Fruit fly (Drosophila melanogaster) whole organism, embryonic: ENCODE measurements around the gene sun.

Experiments used
- Atf-2 ChIP-seq: fragments of 200-800 bp; sonication (Bioruptor generic); optimal IDR thresholded peaks from 2 replicates; lab custom pipeline; 2016; ENCODE audit warnings: missing biosample characterization, missing genetic modification characterization
- BEAF-32 ChIP-seq: fragments of 200-800 bp; sonication (Bioruptor generic); optimal IDR thresholded peaks from 3 replicates; lab custom pipeline; 2017; ENCODE audit warnings: missing biosample characterization, missing genetic modification characterization, mild to moderate bottlenecking, moderate library complexity, missing genetic modification reagents
- CG11723 ChIP-seq: fragments of 200-800 bp; sonication (Bioruptor generic); optimal IDR thresholded peaks from 2 replicates; lab custom pipeline; 2017; ENCODE audit warnings: missing biosample characterization, mild to moderate bottlenecking, missing genetic modification characterization
- CG12155 ChIP-seq: fragments of 200-800 bp; sonication (Bioruptor generic); optimal IDR thresholded peaks from 3 replicates; lab custom pipeline; 2016; ENCODE audit warnings: missing biosample characterization, missing genetic modification characterization
- CG12236 ChIP-seq: fragments of 200-800 bp; sonication (Bioruptor generic); optimal IDR thresholded peaks from 2 replicates; lab custom pipeline; 2016; ENCODE audit warnings: missing biosample characterization, missing genetic modification characterization
- CG12769 ChIP-seq: fragments of 200-800 bp; sonication (Bioruptor generic); optimal IDR thresholded peaks from 2 replicates; lab custom pipeline; 2019; ENCODE audit warnings: missing biosample characterization, mild to moderate bottlenecking, missing genetic modification characterization, moderate library complexity
- CG17186 ChIP-seq: fragments of 200-800 bp; sonication (Bioruptor generic); optimal IDR thresholded peaks from 3 replicates; lab custom pipeline; 2017; ENCODE audit warnings: missing biosample characterization, missing genetic modification reagents, missing genetic modification characterization
- CG17802 ChIP-seq: fragments of 200-800 bp; sonication (Bioruptor generic); optimal IDR thresholded peaks from 2 replicates; lab custom pipeline; 2018; ENCODE audit warnings: missing biosample characterization, mild to moderate bottlenecking, missing genetic modification characterization, moderate library complexity
- CG18011 ChIP-seq: fragments of 200-800 bp; sonication (Bioruptor generic); optimal IDR thresholded peaks from 2 replicates; lab custom pipeline; 2017; ENCODE audit warnings: missing biosample characterization, missing genetic modification characterization, mild to moderate bottlenecking, moderate library complexity, missing genotype
- CG2712 ChIP-seq: fragments of 200-800 bp; optimal IDR thresholded peaks from 3 replicates; lab custom pipeline; 2019; ENCODE audit warnings: missing biosample characterization, mild to moderate bottlenecking, missing genetic modification characterization, moderate library complexity
- CG3281 ChIP-seq: fragments of 200-800 bp; sonication (Bioruptor generic); optimal IDR thresholded peaks from 3 replicates; lab custom pipeline; 2017; ENCODE audit warnings: missing biosample characterization, mild to moderate bottlenecking, missing genetic modification characterization
- CG33213 ChIP-seq: fragments of 200-800 bp; sonication (Bioruptor generic); optimal IDR thresholded peaks from 3 replicates; lab custom pipeline; 2016; ENCODE audit warnings: missing biosample characterization, missing genetic modification characterization
- CG4328 ChIP-seq: fragments of 200-800 bp; sonication (Bioruptor generic); optimal IDR thresholded peaks from 3 replicates; lab custom pipeline; 2017; ENCODE audit warnings: missing biosample characterization, missing genetic modification reagents, missing genetic modification characterization
- CG4424 ChIP-seq: fragments of 200-800 bp; sonication (Bioruptor generic); optimal IDR thresholded peaks from 3 replicates; lab custom pipeline; 2016; ENCODE audit warnings: missing biosample characterization, missing genetic modification characterization
- CG6254 ChIP-seq: fragments of 200-800 bp; sonication (Bioruptor generic); optimal IDR thresholded peaks from 3 replicates; lab custom pipeline; 2017; ENCODE audit warnings: mild to moderate bottlenecking, missing biosample characterization, missing genetic modification reagents, missing genetic modification characterization
- CG6813 ChIP-seq: fragments of 200-800 bp; sonication (Bioruptor generic); optimal IDR thresholded peaks from 2 replicates; lab custom pipeline; 2017; ENCODE audit warnings: missing biosample characterization, missing genetic modification characterization, mild to moderate bottlenecking, moderate library complexity, missing genetic modification reagents
- CG7745 ChIP-seq: fragments of 200-800 bp; sonication (Bioruptor generic); optimal IDR thresholded peaks from 2 replicates; lab custom pipeline; 2018; ENCODE audit warnings: missing biosample characterization, mild to moderate bottlenecking, missing genetic modification characterization, moderate library complexity
- CG7987 ChIP-seq: fragments of 200-800 bp; sonication (Bioruptor generic); optimal IDR thresholded peaks from 2 replicates; lab custom pipeline; 2018; ENCODE audit warnings: missing biosample characterization, mild to moderate bottlenecking, missing genetic modification characterization, moderate library complexity
- CG8089 ChIP-seq: fragments of 200-800 bp; sonication (Bioruptor generic); optimal IDR thresholded peaks from 3 replicates; lab custom pipeline; 2016; ENCODE audit warnings: missing biosample characterization, missing genetic modification characterization
- CkIIα-i1 ChIP-seq: fragments of 200-800 bp; sonication (Bioruptor generic); IDR thresholded peaks from 2 replicates; pipeline ENCODE4 v1.3.6; 2022; ENCODE audit warnings: missing biosample characterization, missing genetic modification characterization
- Dip3 ChIP-seq: fragments of 200-800 bp; sonication (Bioruptor generic); optimal IDR thresholded peaks from 3 replicates; lab custom pipeline; 2016; ENCODE audit warnings: missing biosample characterization, missing genetic modification characterization
- Dp ChIP-seq: fragments of 200-800 bp; sonication (Bioruptor generic); optimal IDR thresholded peaks from 2 replicates; lab custom pipeline; 2018; ENCODE audit warnings: missing biosample characterization, mild to moderate bottlenecking, missing genetic modification characterization, moderate library complexity
- Ets97D ChIP-seq: fragments of 200-800 bp; sonication (Bioruptor generic); optimal IDR thresholded peaks from 3 replicates; lab custom pipeline; 2016; ENCODE audit warnings: missing biosample characterization, missing genetic modification characterization
- GATAe ChIP-seq: fragments of 200-800 bp; sonication (Bioruptor generic); conservative IDR thresholded peaks from 2 replicates; pipeline ENCODE4 v1.3.6; 2022; ENCODE audit warnings: missing biosample characterization, missing genetic modification characterization
- Lhr ChIP-seq: fragments of 200-800 bp; sonication (Bioruptor generic); optimal IDR thresholded peaks from 3 replicates; lab custom pipeline; 2017; ENCODE audit warnings: mild to moderate bottlenecking, missing biosample characterization, missing genetic modification reagents, missing genetic modification characterization
- Med ChIP-seq: fragments of 200-800 bp; sonication (Bioruptor generic); peaks from one replicate; lab custom pipeline; 2016; ENCODE audit warnings: missing biosample characterization, missing genetic modification characterization, mild to moderate bottlenecking, inconsistent platforms, moderate library complexity
- Nf-YA ChIP-seq: fragments of 200-800 bp; sonication (Bioruptor generic); IDR thresholded peaks from 2 replicates; pipeline ENCODE4 v1.3.6; 2022; ENCODE audit warnings: missing biosample characterization, missing genetic modification characterization
- Poxn ChIP-seq: fragments of 200-800 bp; sonication (Bioruptor generic); IDR thresholded peaks from 2 replicates; pipeline ENCODE4 v1.3.6; 2022; ENCODE audit warnings: missing biosample characterization, missing genetic modification characterization
- Sin3A ChIP-seq: fragments of >200 bp; optimal IDR thresholded peaks from 2 replicates; lab custom pipeline; 2018
- croc ChIP-seq: fragments of 200-800 bp; sonication (Bioruptor generic); conservative IDR thresholded peaks from 3 replicates; pipeline ENCODE4 v1.3.6; 2022; ENCODE audit warnings: missing biosample characterization, missing genetic modification characterization
- dmrt11E ChIP-seq: fragments of 200-800 bp; sonication (Bioruptor generic); optimal IDR thresholded peaks from 3 replicates; lab custom pipeline; 2018; ENCODE audit warnings: missing biosample characterization, mild to moderate bottlenecking, missing genetic modification characterization, moderate library complexity
- fru ChIP-seq: fragments of >200 bp; optimal IDR thresholded peaks from 2 replicates; lab custom pipeline; 2017
- h ChIP-seq: fragments of >200 bp; optimal IDR thresholded peaks from 2 replicates; lab custom pipeline; 2017
- hbn ChIP-seq: fragments of 200-800 bp; sonication (Bioruptor generic); IDR thresholded peaks from 2 replicates; pipeline ENCODE4 v1.3.6; 2022; ENCODE audit warnings: missing biosample characterization, missing genetic modification characterization; ENCODE audit not compliant: partially characterized antibody
- kah ChIP-seq: fragments of 200-800 bp; sonication (Bioruptor generic); optimal IDR thresholded peaks from 2 replicates; lab custom pipeline; 2018; ENCODE audit warnings: missing biosample characterization, mild to moderate bottlenecking, missing genetic modification characterization
- lola ChIP-seq, 3 experiments: fragments of >200 bp in 2 of 3; fragments of 200-800 bp in 1 of 3; sonication (Bioruptor generic) in 1 of 3; optimal IDR thresholded peaks; 2 replicates each; lab custom pipeline; 2017 to 2019; ENCODE audit warnings: missing biosample characterization in 3 of 3, missing genetic modification characterization in 3 of 3, mild to moderate bottlenecking in 1 of 3, moderate library complexity in 1 of 3
- mld ChIP-seq: fragments of 200-800 bp; sonication (Bioruptor generic); IDR thresholded peaks from 3 replicates; pipeline ENCODE4 v1.3.6; 2022; ENCODE audit warnings: missing biosample characterization, missing genetic modification characterization; ENCODE audit not compliant: partially characterized antibody
- oc ChIP-seq: fragments of 200-800 bp; sonication (Bioruptor generic); optimal IDR thresholded peaks from 2 replicates; lab custom pipeline; 2018; ENCODE audit warnings: missing biosample characterization, mild to moderate bottlenecking, missing genetic modification characterization, moderate library complexity
- rib ChIP-seq: fragments of 200-800 bp; sonication (Bioruptor generic); IDR thresholded peaks from 2 replicates; pipeline ENCODE4 v1.3.6; 2022; ENCODE audit warnings: missing biosample characterization, missing genetic modification characterization
- ro ChIP-seq: fragments of 200-800 bp; sonication (Bioruptor generic); IDR thresholded peaks from 2 replicates; pipeline ENCODE4 v1.3.6; 2022; ENCODE audit warnings: missing biosample characterization, missing genetic modification characterization
- sc ChIP-seq, 3 experiments: fragments of >200 bp in 2 of 3; fragments of 200-800 bp in 1 of 3; sonication (Bioruptor generic) in 1 of 3; optimal IDR thresholded peaks; 2 replicates in 2 of 3; 3 replicates in 1 of 3; lab custom pipeline; 2017; ENCODE audit warnings: mild to moderate bottlenecking in 1 of 3, missing biosample characterization in 1 of 3, missing genetic modification characterization in 1 of 3, missing genetic modification reagents in 1 of 3
- scrt ChIP-seq: fragments of 200-800 bp; sonication (Bioruptor generic); optimal IDR thresholded peaks from 2 replicates; lab custom pipeline; 2018; ENCODE audit warnings: missing biosample characterization, mild to moderate bottlenecking, missing genetic modification characterization, moderate library complexity
- sob ChIP-seq: fragments of 200-800 bp; sonication (Bioruptor generic); IDR thresholded peaks from 2 replicates; pipeline ENCODE4 v1.3.6; 2022; ENCODE audit warnings: missing biosample characterization, missing genetic modification characterization
- sug ChIP-seq: fragments of 200-800 bp; optimal IDR thresholded peaks from 2 replicates; lab custom pipeline; 2019; ENCODE audit warnings: missing biosample characterization, mild to moderate bottlenecking, missing genetic modification characterization, moderate library complexity
- tll ChIP-seq, 2 experiments: fragments of 200-800 bp in 1 of 2; fragments of >200 bp in 1 of 2; sonication (Bioruptor generic) in 1 of 2; optimal IDR thresholded peaks; 2 replicates each; lab custom pipeline; 2017 to 2019; ENCODE audit warnings: missing biosample characterization in 2 of 2, missing genetic modification characterization in 2 of 2, mild to moderate bottlenecking in 1 of 2, moderate library complexity in 1 of 2
- trem ChIP-seq: fragments of 200-800 bp; optimal IDR thresholded peaks from 3 replicates; lab custom pipeline; 2019; ENCODE audit warnings: missing biosample characterization, mild to moderate bottlenecking, missing genetic modification characterization, moderate library complexity
- trh ChIP-seq: fragments of 200-800 bp; sonication (Bioruptor generic); optimal IDR thresholded peaks from 2 replicates; lab custom pipeline; 2016; ENCODE audit warnings: missing biosample characterization, missing genetic modification characterization
- unc-4 ChIP-seq: fragments of 200-800 bp; sonication (Bioruptor generic); IDR thresholded peaks from 2 replicates; pipeline ENCODE4 v1.3.6; 2022; ENCODE audit warnings: missing biosample characterization, missing genetic modification characterization; ENCODE audit not compliant: partially characterized antibody
- zen2 ChIP-seq: fragments of 200-800 bp; sonication (Bioruptor generic); IDR thresholded peaks from 3 replicates; pipeline ENCODE4 v1.3.6; 2022; ENCODE audit warnings: missing biosample characterization, missing genetic modification characterization; ENCODE audit not compliant: partially characterized antibody

The sun gene

DNA sequence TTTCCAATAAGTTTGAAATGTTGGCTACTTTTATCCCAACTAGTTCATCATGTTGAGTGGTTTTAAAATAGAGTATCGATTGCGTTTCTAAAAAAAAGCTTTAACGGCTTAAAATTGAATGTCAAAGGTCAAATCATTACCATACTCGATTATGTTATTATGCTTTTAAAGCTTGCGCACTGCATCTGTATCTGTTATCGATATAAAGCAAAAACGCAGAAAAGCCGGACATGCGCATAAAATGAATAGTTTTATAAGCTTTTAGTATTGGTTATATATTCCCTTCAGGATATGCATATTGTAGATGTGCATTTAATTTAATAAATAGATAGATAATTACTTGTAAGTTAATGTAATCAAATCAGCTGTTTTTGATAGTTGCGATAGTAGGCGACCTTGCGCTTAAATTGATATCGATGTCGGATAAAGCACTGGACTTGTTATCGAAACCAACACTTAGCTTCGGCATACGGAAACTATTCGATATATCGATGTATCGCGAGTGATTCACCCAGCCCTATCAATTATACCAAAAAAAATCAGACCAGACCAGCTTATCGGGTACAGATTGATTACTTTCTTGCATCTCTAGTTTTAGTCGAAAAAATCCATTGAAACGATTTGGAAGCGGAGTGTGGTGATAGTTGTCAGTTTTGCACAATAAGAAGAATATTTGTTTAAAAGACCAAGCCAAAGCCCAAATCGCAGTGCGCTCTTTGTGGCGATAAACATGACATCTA lies 42.7 kb upstream of the sun start, which contains the start of gene shi (continued):
- TF ChIP-seq Dip3 (GFP tag; lab: Kevin White, UChicago) (no peak), sug (tag; lab: Kevin White, UChicago) (peak; percentile 46), CG8089 (no peak), CG4328 (GFP tag; lab: Kevin White, UChicago) (no peak), CG12769 (tag; lab: Kevin White, UChicago) (peak; percentile 46), GATAe (GFP tag; lab: Robert Waterston, UW) (no peak), unc-4 (GFP tag; lab: Robert Waterston, UW) (peak; percentile 96), sc (optimal IDR thresholded peaks at IDR 0.05; lab: Kevin White, UChicago) (no peak), sc (GFP tag; optimal IDR thresholded peaks at IDR 0.05; lab: Kevin White, UChicago) (no peak), Lhr (GFP tag; lab: Kevin White, UChicago) (peak; percentile 46), Ets97D (peak; percentile 69), Dp (GFP tag; lab: Kevin White, UChicago) (peak; percentile 53), CG33213 (GFP tag; lab: Kevin White, UChicago) (peak; percentile 36), croc (GFP tag; lab: Robert Waterston, UW) (no peak), CG12236 (no peak), mld (GFP tag; lab: Robert Waterston, UW) (peak; percentile 96), lola (GFP tag; optimal IDR thresholded peaks at IDR 0.05; lab: Kevin White, UChicago) (no peak), CG7987 (GFP tag; lab: Kevin White, UChicago) (no peak), Atf-2 (GFP tag; lab: Kevin White, UChicago) (no peak), zen2 (GFP tag; lab: Robert Waterston, UW) (peak; percentile 97; the same call in 2 of the 3 replicates), CG3281 (no peak), CG6254 (GFP tag; lab: Kevin White, UChicago) (no peak), CG11723 (no peak), ro (GFP tag; lab: Robert Waterston, UW) (no peak), fru (lab: Kevin White, UChicago) (no peak), CG4424 (GFP tag; lab: Kevin White, UChicago) (no peak), CG17802 (tag; lab: Kevin White, UChicago) (no peak), CkIIα-i1 (GFP tag; lab: Robert Waterston, UW) (no peak), Sin3A (lab: Kevin White, UChicago) (peak; percentile 52), Med (peak; percentile 89), sob (GFP tag; lab: Robert Waterston, UW) (peak; percentile 35; the same call in 1 of the 2 replicates), Poxn (GFP tag; lab: Robert Waterston, UW) (no peak), CG18011 (GFP tag; lab: Kevin White, UChicago) (no peak), rib (no peak), h (lab: Kevin White, UChicago) (no peak), oc (no peak), CG7745 (tag; lab: Kevin White, UChicago) (no peak), trem (tag; lab: Kevin White, UChicago) (peak; percentile 65), scrt (GFP tag; lab: Kevin White, UChicago) (peak; percentile 13), CG2712 (peak; percentile 46), hbn (GFP tag; lab: Robert Waterston, UW) (peak; percentile 96), Nf-YA (GFP tag; lab: Robert Waterston, UW) (0 out of 2 replicates have a peak, but pooled peaks have one; percentile 18), BEAF-32 (GFP tag; lab: Kevin White, UChicago) (peak; percentile 98), CG17186 (GFP tag; lab: Kevin White, UChicago) (peak; percentile 80), tll (GFP tag; optimal IDR thresholded peaks at IDR 0.05; lab: Kevin White, UChicago) (no peak), CG12155 (no peak), kah (GFP tag; lab: Kevin White, UChicago) (no peak), CG6813 (no peak), trh (GFP tag; lab: Kevin White, UChicago) (no peak), dmrt11E (tag; lab: Kevin White, UChicago) (no peak)
